Worm (Caenorhabditis elegans): ENCODE results near the gene F16B4.5.

- TF ChIP-seq daf-16 (GFP tag; optimal IDR thresholded peaks at IDR 0.05) (no peak), daf-16 (tag; optimal IDR thresholded peaks at IDR 0.05) (no peak), zag-1 (tag; optimal IDR thresholded peaks at IDR 0.05) (no peak)
Observed at ce11 chrV:1594554-1595092, 6.4 kb downstream of the F16B4.5 start.
